Fruit fly (Drosophila melanogaster): Measurements from ENCODE around the gene Tdrd3.

The Tdrd3 gene

dm6 chr3L:14759984-14760626 lies 26.5 kb upstream of the Tdrd3 start (continued):
- TF ChIP-seq fd3F (GFP tag; optimal IDR thresholded peaks at IDR 0.05) (peak; percentile 61), gcm (GFP tag; optimal IDR thresholded peaks at IDR 0.05) (peak; percentile 58), Ssrp (tag; optimal IDR thresholded peaks at IDR 0.05) (peak; percentile 63), Lpt (GFP tag; optimal IDR thresholded peaks at IDR 0.05) (no peak), Chrac-16 (GFP tag; optimal IDR thresholded peaks at IDR 0.05) (peak; percentile 65), CG11085 (GFP tag; IDR thresholded peaks at IDR 0.05) (peak; percentile 27; the same call in 1 of the 2 replicates), slou (GFP tag; optimal IDR thresholded peaks at IDR 0.05) (peak; percentile 58), Dek (tag; optimal IDR thresholded peaks at IDR 0.05) (peak; percentile 56), Asciz (GFP tag; optimal IDR thresholded peaks at IDR 0.05) (peak; percentile 66), CG7372 (GFP tag; IDR thresholded peaks at IDR 0.05) (no peak), CG16863 (GFP tag; optimal IDR thresholded peaks at IDR 0.05) (peak; percentile 24), tin (GFP tag; optimal IDR thresholded peaks at IDR 0.05) (peak; percentile 50), CG9797 (GFP tag; optimal IDR thresholded peaks at IDR 0.05) (peak; percentile 12), CG2202 (tag; optimal IDR thresholded peaks at IDR 0.05) (peak; percentile 16), E2f1 (GFP tag; IDR thresholded peaks at IDR 0.05) (peak; percentile 69), shn (GFP tag; optimal IDR thresholded peaks at IDR 0.05) (peak; percentile 31), CG12659 (GFP tag; optimal IDR thresholded peaks at IDR 0.05) (peak; percentile 73), CG9437 (GFP tag; optimal IDR thresholded peaks at IDR 0.05) (peak; percentile 44), CG3847 (GFP tag; IDR thresholded peaks at IDR 0.05) (peak; percentile 28; the same call in 1 of the 2 replicates), CG11504 (tag; optimal IDR thresholded peaks at IDR 0.05) (peak; percentile 78), bab2 (GFP tag; optimal IDR thresholded peaks at IDR 0.05) (peak; percentile 69), HmgZ (tag; optimal IDR thresholded peaks at IDR 0.05) (peak; percentile 42), org-1 (GFP tag; optimal IDR thresholded peaks at IDR 0.05) (no peak), dmrt11E (tag; optimal IDR thresholded peaks at IDR 0.05) (peak; percentile 56), CG11398 (GFP tag; optimal IDR thresholded peaks at IDR 0.05) (no peak), CG17612 (GFP tag; IDR thresholded peaks at IDR 0.05) (no peak), hth (optimal IDR thresholded peaks at IDR 0.05) (no peak), CG12219 (GFP tag; optimal IDR thresholded peaks at IDR 0.05) (peak; percentile 48), so (GFP tag; IDR thresholded peaks at IDR 0.05) (peak; percentile 55; the same call in 2 of the 3 replicates), CG32532 (GFP tag; IDR thresholded peaks at IDR 0.05) (peak; percentile 66; the same call in 1 of the 2 replicates), Poxn (GFP tag; IDR thresholded peaks at IDR 0.05) (no peak), CG7987 (GFP tag; optimal IDR thresholded peaks at IDR 0.05) (no peak), ems (GFP tag; optimal IDR thresholded peaks at IDR 0.05) (peak; percentile 63), CG10543 (GFP tag; optimal IDR thresholded peaks at IDR 0.05) (no peak), mam (GFP tag; optimal IDR thresholded peaks at IDR 0.05) (peak; percentile 81), bcd (GFP tag; optimal IDR thresholded peaks at IDR 0.05) (peak; percentile 67), Dll (GFP tag; IDR thresholded peaks at IDR 0.05; ENCODE audit: partially characterized antibody) (no peak; the same call in 3 of the 4 replicates), CG3281 (GFP tag; optimal IDR thresholded peaks at IDR 0.05) (peak; percentile 54), B-H1 (GFP tag; IDR thresholded peaks at IDR 0.05) (peak; percentile 38; the same call in 1 of the 3 replicates), hbn (GFP tag; IDR thresholded peaks at IDR 0.05; ENCODE audit: partially characterized antibody) (peak; percentile 40), CG43689 (GFP tag; IDR thresholded peaks at IDR 0.05) (peak; percentile 61), kay (GFP tag; optimal IDR thresholded peaks at IDR 0.05) (peak; percentile 59), tx (GFP tag; optimal IDR thresholded peaks at IDR 0.05) (peak; percentile 23), CG5180 (GFP tag; optimal IDR thresholded peaks at IDR 0.05) (peak; percentile 44), al (GFP tag; IDR thresholded peaks at IDR 0.05) (no peak), nau (GFP tag; optimal IDR thresholded peaks at IDR 0.05) (peak; percentile 50), MTF-1 (GFP tag; optimal IDR thresholded peaks at IDR 0.05; ENCODE audit: borderline replicate concordance) (peak; percentile 21), CG18262 (tag; optimal IDR thresholded peaks at IDR 0.05) (peak; percentile 62), CG6791 (GFP tag; IDR thresholded peaks at IDR 0.05; ENCODE audit: partially characterized antibody) (0 out of 3 replicates have a peak, but pooled peaks have one; percentile 44), toy (GFP tag; IDR thresholded peaks at IDR 0.05) (no peak)
